Fruit fly (Drosophila melanogaster) Kc167 (cell line): ENCODE measurements around the gene pHCl-1.

Experiments used
- Sin3A ChIP-seq: fragments of >200 bp; optimal IDR thresholded peaks from 2 replicates; lab custom pipeline; 2018; ENCODE audit warnings: missing external identifiers
- insv ChIP-seq: fragments of >200 bp; optimal IDR thresholded peaks from 3 replicates; lab custom pipeline; 2018; ENCODE audit warnings: missing external identifiers

- TF ChIP-seq insv (lab: Kevin White, UChicago): no peak
- TF ChIP-seq Sin3A (lab: Kevin White, UChicago): no peak
Measured at dm6 chr3L:15825493-15826209, 73.2 kb downstream of the pHCl-1 start.
